Fruit fly (Drosophila melanogaster): ENCODE data around the gene CG2233.

The CG2233 gene

dm6 chrX:7995171-7995747 is 42.1 kb downstream of the CG2233 start, which contains the start of gene Tbh (continued):
- TF ChIP-seq CG15601 (tag; optimal IDR thresholded peaks at IDR 0.05): peak; percentile 17
- TF ChIP-seq CG10267 (tag; optimal IDR thresholded peaks at IDR 0.05): peak; percentile 5
- TF ChIP-seq usp (GFP tag; optimal IDR thresholded peaks at IDR 0.05): no peak
- TF ChIP-seq CG6683 (GFP tag; optimal IDR thresholded peaks at IDR 0.05): peak; percentile 27
- TF ChIP-seq salm (tag; optimal IDR thresholded peaks at IDR 0.05): no peak
- TF ChIP-seq CG33557 (GFP tag; optimal IDR thresholded peaks at IDR 0.05): peak; percentile 6
- TF ChIP-seq CG3281 (GFP tag; optimal IDR thresholded peaks at IDR 0.05): peak; percentile 29
- 0 out of 3 replicates have a peak, but pooled peaks have one; percentile 25 for TF ChIP-seq tgo (GFP tag; IDR thresholded peaks at IDR 0.05)
- no peak for TF ChIP-seq CG5180 (GFP tag; optimal IDR thresholded peaks at IDR 0.05)
- peak; percentile 13 for TF ChIP-seq Dp (GFP tag; optimal IDR thresholded peaks at IDR 0.05)
- TF ChIP-seq E2f1 (GFP tag; IDR thresholded peaks at IDR 0.05): no peak
- peak; percentile 19 for TF ChIP-seq Jarid2 (GFP tag; optimal IDR thresholded peaks at IDR 0.05)
- peak; percentile 38 for TF ChIP-seq Sox102F (GFP tag; optimal IDR thresholded peaks at IDR 0.05)
- no peak for TF ChIP-seq CG6791 (GFP tag; IDR thresholded peaks at IDR 0.05; ENCODE audit: partially characterized antibody)
- TF ChIP-seq Asciz (GFP tag; optimal IDR thresholded peaks at IDR 0.05): peak; percentile 8
- no peak for TF ChIP-seq Dll (GFP tag; IDR thresholded peaks at IDR 0.05; ENCODE audit: partially characterized antibody)
- no peak for TF ChIP-seq CG7963 (GFP tag; IDR thresholded peaks at IDR 0.05; ENCODE audit: partially characterized antibody)
- peak in 1 of 2 experiments; percentile 5 for TF ChIP-seq bsh (GFP tag; optimal IDR thresholded peaks at IDR 0.05)
- TF ChIP-seq CG10321 (GFP tag; IDR thresholded peaks at IDR 0.05): no peak
- peak; percentile 15 for TF ChIP-seq sens (GFP tag)
- TF ChIP-seq lab (GFP tag; optimal IDR thresholded peaks at IDR 0.05): peak; percentile 72
- TF ChIP-seq CG12659 (GFP tag; optimal IDR thresholded peaks at IDR 0.05): peak; percentile 43
- TF ChIP-seq danr (GFP tag; IDR thresholded peaks at IDR 0.05): no peak
- TF ChIP-seq CG7556 (GFP tag; optimal IDR thresholded peaks at IDR 0.05): peak; percentile 69
- TF ChIP-seq BtbVII (GFP tag; optimal IDR thresholded peaks at IDR 0.05): peak; percentile 11
- TF ChIP-seq HLH3B (GFP tag; IDR thresholded peaks at IDR 0.05): 0 out of 2 replicates have a peak, but pooled peaks have one; percentile 39
- TF ChIP-seq CG10543 (GFP tag; optimal IDR thresholded peaks at IDR 0.05): peak; percentile 24
- 0 out of 3 replicates have a peak, but pooled peaks have one; percentile 27 for TF ChIP-seq HLH4C (GFP tag; IDR thresholded peaks at IDR 0.05; ENCODE audit: partially characterized antibody)
- TF ChIP-seq NFAT (GFP tag; IDR thresholded peaks at IDR 0.05): no peak
- no peak for TF ChIP-seq chm (GFP tag; IDR thresholded peaks at IDR 0.05)
- peak in 1 of 2 experiments; percentile 32 for TF ChIP-seq Hr51 (GFP tag; optimal IDR thresholded peaks at IDR 0.05)
- no peak for TF ChIP-seq schlank (tag; optimal IDR thresholded peaks at IDR 0.05)
- peak; percentile 63 for TF ChIP-seq crol (GFP tag; IDR thresholded peaks at IDR 0.05)
- no peak for TF ChIP-seq CG34422 (GFP tag; IDR thresholded peaks at IDR 0.05)
- TF ChIP-seq CG13296 (GFP tag; optimal IDR thresholded peaks at IDR 0.05): peak; percentile 29
- TF ChIP-seq CG5245 (GFP tag; optimal IDR thresholded peaks at IDR 0.05): no peak
- peak; percentile 35 for TF ChIP-seq CG13424 (tag; optimal IDR thresholded peaks at IDR 0.05)
- no peak for TF ChIP-seq twi (tag; optimal IDR thresholded peaks at IDR 0.05)
- no peak; the same call in 2 of the 3 replicates for TF ChIP-seq CG17361 (GFP tag; IDR thresholded peaks at IDR 0.05)
- peak; percentile 4 for TF ChIP-seq CG1603 (tag; optimal IDR thresholded peaks at IDR 0.05)
- TF ChIP-seq ci (GFP tag; IDR thresholded peaks at IDR 0.05): peak; percentile 44; the same call in 1 of the 3 replicates
- TF ChIP-seq az2 (GFP tag; optimal IDR thresholded peaks at IDR 0.05): peak; percentile 20
- TF ChIP-seq bigmax (GFP tag; optimal IDR thresholded peaks at IDR 0.05): no peak
- TF ChIP-seq CG9727 (GFP tag; optimal IDR thresholded peaks at IDR 0.05): peak; percentile 50
- TF ChIP-seq pzg (GFP tag; optimal IDR thresholded peaks at IDR 0.05): no peak
- peak; percentile 12 for TF ChIP-seq CG2712 (tag; optimal IDR thresholded peaks at IDR 0.05)
- no peak for TF ChIP-seq toy (GFP tag; IDR thresholded peaks at IDR 0.05)
- peak; percentile 79 for TF ChIP-seq CG18599 (GFP tag; optimal IDR thresholded peaks at IDR 0.05)

All from whole organism, embryonic.